Fruit fly (Drosophila melanogaster): ENCODE data around the gene Vha100-1.

Gene Vha100-1

DNA sequence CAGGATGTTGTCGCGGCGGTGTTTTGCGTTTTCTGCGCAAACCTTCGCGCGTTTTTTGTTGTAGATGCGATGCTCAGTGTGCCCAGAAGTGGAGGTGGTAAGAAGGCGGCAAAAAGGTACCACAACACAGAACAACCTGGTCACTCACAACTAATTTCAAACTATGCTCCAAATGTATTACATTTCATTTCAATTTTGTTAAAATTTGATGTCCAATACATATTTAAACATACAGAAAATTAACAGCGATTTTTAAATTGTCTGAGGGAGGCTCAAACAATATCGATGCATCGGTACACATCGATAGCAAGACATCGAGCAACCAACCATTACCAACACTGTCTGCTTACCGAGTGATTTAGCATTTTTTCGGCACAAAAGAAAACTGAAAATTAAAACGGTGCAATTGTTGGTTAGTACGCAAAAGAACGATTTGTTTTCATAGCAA is 22.2 kb downstream of the Vha100-1 start, which contains the start of the genes Slbp and Rpn2 (continued):
- TF ChIP-seq CG10462 (GFP tag; optimal IDR thresholded peaks at IDR 0.05), result no peak
- peak; percentile 62; the same call in 1 of the 2 replicates for TF ChIP-seq vvl (GFP tag; IDR thresholded peaks at IDR 0.05)
- no peak for TF ChIP-seq Hr78 (GFP tag; optimal IDR thresholded peaks at IDR 0.05)
- peak; percentile 88 for TF ChIP-seq YL-1 (GFP tag; optimal IDR thresholded peaks at IDR 0.05)
- peak; percentile 45 for TF ChIP-seq CG9727 (GFP tag; optimal IDR thresholded peaks at IDR 0.05)
- TF ChIP-seq MTF-1 (GFP tag; optimal IDR thresholded peaks at IDR 0.05; ENCODE audit: borderline replicate concordance), result no peak
- no peak for TF ChIP-seq CG11247 (GFP tag; IDR thresholded peaks at IDR 0.05)
- TF ChIP-seq CG13296 (GFP tag; optimal IDR thresholded peaks at IDR 0.05), result peak; percentile 15
- TF ChIP-seq stwl (tag; optimal IDR thresholded peaks at IDR 0.05), result peak; percentile 94
- peak; percentile 67 for TF ChIP-seq CG33213 (GFP tag; optimal IDR thresholded peaks at IDR 0.05)
- TF ChIP-seq phol (tag; optimal IDR thresholded peaks at IDR 0.05), result peak; percentile 71
- TF ChIP-seq CG1233 (GFP tag; optimal IDR thresholded peaks at IDR 0.05), result no peak
- no peak for TF ChIP-seq nau (GFP tag; optimal IDR thresholded peaks at IDR 0.05)
- TF ChIP-seq CG7372 (GFP tag; IDR thresholded peaks at IDR 0.05), result no peak
- no peak for TF ChIP-seq Tbp (GFP tag; optimal IDR thresholded peaks at IDR 0.05)
- TF ChIP-seq bsh (GFP tag; optimal IDR thresholded peaks at IDR 0.05), result no peak
- no peak for TF ChIP-seq Mes4 (GFP tag; optimal IDR thresholded peaks at IDR 0.05)
- TF ChIP-seq CG18764 (GFP tag; optimal IDR thresholded peaks at IDR 0.05), result peak; percentile 9
- peak; percentile 70 for TF ChIP-seq lilli (GFP tag; optimal IDR thresholded peaks at IDR 0.05)
- TF ChIP-seq CG2875 (GFP tag; optimal IDR thresholded peaks at IDR 0.05), result no peak
- TF ChIP-seq her (GFP tag; optimal IDR thresholded peaks at IDR 0.05), result peak; percentile 41
- peak; percentile 89 for TF ChIP-seq CG4617 (GFP tag; optimal IDR thresholded peaks at IDR 0.05; ENCODE audit: borderline replicate concordance)
- TF ChIP-seq schlank (tag; optimal IDR thresholded peaks at IDR 0.05), result no peak
- no peak for TF ChIP-seq CG7357 (GFP tag; IDR thresholded peaks at IDR 0.05)
- no peak for TF ChIP-seq ATbp (GFP tag; optimal IDR thresholded peaks at IDR 0.05)
- TF ChIP-seq BtbVII (GFP tag; optimal IDR thresholded peaks at IDR 0.05), result no peak
- no peak for TF ChIP-seq ranshi (GFP tag; IDR thresholded peaks at IDR 0.05)
- TF ChIP-seq peb (GFP tag; IDR thresholded peaks at IDR 0.05), result no peak
- TF ChIP-seq BEAF-32 (GFP tag; optimal IDR thresholded peaks at IDR 0.05), result peak; percentile 97
- peak; percentile 97 for TF ChIP-seq CG9797 (GFP tag; optimal IDR thresholded peaks at IDR 0.05)
- no peak for TF ChIP-seq usp (GFP tag; optimal IDR thresholded peaks at IDR 0.05)
- TF ChIP-seq kah (GFP tag; optimal IDR thresholded peaks at IDR 0.05), result no peak
- TF ChIP-seq CG3847 (GFP tag; IDR thresholded peaks at IDR 0.05), result peak; percentile 80
- no peak for TF ChIP-seq Atf3 (GFP tag; optimal IDR thresholded peaks at IDR 0.05)
- no peak for TF ChIP-seq CG7987 (GFP tag; optimal IDR thresholded peaks at IDR 0.05)
- TF ChIP-seq Hr3 (GFP tag; optimal IDR thresholded peaks at IDR 0.05), result peak; percentile 42
- TF ChIP-seq C15 (GFP tag; IDR thresholded peaks at IDR 0.05), result no peak
- no peak for TF ChIP-seq br (optimal IDR thresholded peaks at IDR 0.05)

- TF ChIP-seq Xrp1 (GFP tag; IDR thresholded peaks at IDR 0.05) (no peak), tgo (GFP tag; IDR thresholded peaks at IDR 0.05) (peak; percentile 64), odd (GFP tag; optimal IDR thresholded peaks at IDR 0.05) (peak; percentile 71), CoRest (tag; optimal IDR thresholded peaks at IDR 0.05) (peak; percentile 86), Poxn (GFP tag; IDR thresholded peaks at IDR 0.05) (no peak), fd64A (GFP tag; optimal IDR thresholded peaks at IDR 0.05) (no peak), Ada2b (GFP tag; IDR thresholded peaks at IDR 0.05) (peak; percentile 49), CG3726 (GFP tag; IDR thresholded peaks at IDR 0.05) (no peak), h (optimal IDR thresholded peaks at IDR 0.05) (no peak), ham (GFP tag; IDR thresholded peaks at IDR 0.05) (no peak), en (GFP tag; optimal IDR thresholded peaks at IDR 0.05) (peak; percentile 63), CG3995 (GFP tag; optimal IDR thresholded peaks at IDR 0.05) (peak; percentile 91), eve (GFP tag; optimal IDR thresholded peaks at IDR 0.05) (no peak), Hr3 (GFP tag; optimal IDR thresholded peaks at IDR 0.05) (peak; percentile 73), so (GFP tag; IDR thresholded peaks at IDR 0.05) (no peak; the same call in 2 of the 3 replicates)
These were observed 26.7 kb downstream of the Vha100-1 start, which contains the start of gene rdog for dm6 chr3R:29157418-29158398. Gene rdog (plus strand): TSS chr3R:29158122.
